Worm (Caenorhabditis elegans) whole organism, early embryonic: ENCODE measurements around the gene lgc-15.

Experiments
- B0310.2 ChIP-seq: sonication (generic microtip); optimal IDR thresholded peaks from 2 replicates; lab custom pipeline; 2016; ENCODE audit warnings: mild to moderate bottlenecking, missing genetic modification characterization, missing compliant biosample characterization
- F13C5.2 ChIP-seq: sonication (generic microtip); optimal IDR thresholded peaks from 2 replicates; lab custom pipeline; 2017; ENCODE audit warnings: mild to moderate bottlenecking, missing genetic modification characterization, inconsistent platforms, missing compliant biosample characterization
- aly-1 ChIP-seq: sonication (generic microtip); optimal IDR thresholded peaks from 2 replicates; lab custom pipeline; 2016; ENCODE audit warnings: missing genetic modification characterization, missing compliant biosample characterization
- ama-1 ChIP-seq: fragments of 150-350 bp; optimal IDR thresholded peaks from 2 replicates; lab custom pipeline; 2014
- ceh-36 ChIP-seq: sonication (generic microtip); optimal IDR thresholded peaks from 2 replicates; lab custom pipeline; 2016; ENCODE audit warnings: missing genetic modification characterization, inconsistent platforms, missing compliant biosample characterization
- ets-7 ChIP-seq: sonication (generic microtip); optimal IDR thresholded peaks from 2 replicates; lab custom pipeline; 2016; ENCODE audit warnings: missing genotype, missing genetic modification characterization, missing compliant biosample characterization
- flt-1 ChIP-seq: fragments of 200-800 bp; sonication (Bioruptor generic); IDR thresholded peaks from 2 replicates; pipeline ENCODE4 v1.3.6; 2022; ENCODE audit warnings: missing genetic modification characterization, missing compliant biosample characterization
- hmg-4 ChIP-seq: fragments of 200-800 bp; sonication (Bioruptor generic); optimal IDR thresholded peaks from 2 replicates; lab custom pipeline; 2018; ENCODE audit warnings: mild to moderate bottlenecking, missing genetic modification characterization, missing compliant biosample characterization
- hnd-1 ChIP-seq: sonication (generic microtip); optimal IDR thresholded peaks from 2 replicates; lab custom pipeline; 2016; ENCODE audit warnings: missing genetic modification characterization, missing compliant biosample characterization
- pes-1 ChIP-seq: fragments of 200-800 bp; sonication (Bioruptor generic); IDR thresholded peaks from 2 replicates; pipeline ENCODE4 v1.3.6; 2022; ENCODE audit warnings: missing genetic modification reagents, missing genetic modification characterization, missing compliant biosample characterization
- scrt-1 ChIP-seq: fragments of 200-800 bp; sonication (Bioruptor generic); IDR thresholded peaks from 2 replicates; pipeline ENCODE4 v1.3.6; 2022; ENCODE audit warnings: missing genetic modification characterization, missing compliant biosample characterization
- sea-1 ChIP-seq: fragments of 200-800 bp; sonication (Bioruptor generic); conservative IDR thresholded peaks from 2 replicates; pipeline ENCODE4 v1.3.6; 2022; ENCODE audit warnings: missing genetic modification characterization, missing compliant biosample characterization
- tbx-11 ChIP-seq: fragments of 200-800 bp; sonication (Bioruptor generic); IDR thresholded peaks from 2 replicates; pipeline ENCODE4 v1.3.6; 2022; ENCODE audit warnings: missing genetic modification characterization, missing compliant biosample characterization
- tbx-37 ChIP-seq: fragments of 200-800 bp; sonication (Bioruptor generic); conservative IDR thresholded peaks from 2 replicates; pipeline ENCODE4 v1.3.6; 2022; ENCODE audit warnings: missing genetic modification reagents, missing genetic modification characterization, missing compliant biosample characterization

DNA sequence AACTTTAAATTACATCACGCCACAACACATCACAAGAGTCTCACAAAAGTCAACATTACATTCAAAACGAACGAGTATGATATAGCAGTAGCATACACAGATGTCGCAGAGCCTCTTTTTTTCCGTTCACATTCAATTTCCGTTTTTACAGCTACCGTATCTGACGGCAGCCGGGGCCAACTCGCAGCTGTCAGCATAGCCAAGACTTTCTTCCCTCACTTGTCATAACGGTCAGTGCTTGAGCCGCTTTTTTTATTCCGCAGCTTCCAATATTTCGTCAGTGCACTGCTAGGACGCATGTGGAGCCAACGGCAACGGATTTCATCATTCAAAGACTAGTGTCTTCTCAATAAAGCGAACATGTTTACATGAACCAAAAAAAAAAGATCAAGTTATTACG, 20.1 kb upstream of the lgc-15 start:
- TF ChIP-seq ceh-36 (tag; lab: Kevin White, UChicago) (no peak), ets-7 (tag; lab: Kevin White, UChicago) (no peak), hmg-4 (no peak), tbx-11 (GFP tag; lab: Robert Waterston, UW) (no peak), pes-1 (GFP tag; lab: Robert Waterston, UW) (no peak), hnd-1 (no peak), aly-1 (tag; lab: Kevin White, UChicago) (no peak), tbx-37 (no peak), scrt-1 (GFP tag; lab: Robert Waterston, UW) (no peak), sea-1 (GFP tag; lab: Robert Waterston, UW) (no peak), B0310.2 (tag; lab: Kevin White, UChicago) (no peak), ama-1 (no peak), flt-1 (GFP tag; lab: Robert Waterston, UW) (no peak), F13C5.2 (tag; lab: Kevin White, UChicago) (no peak)
